Worm (Caenorhabditis elegans): ENCODE data around the gene agt-2.

agt-2 gene

DNA sequence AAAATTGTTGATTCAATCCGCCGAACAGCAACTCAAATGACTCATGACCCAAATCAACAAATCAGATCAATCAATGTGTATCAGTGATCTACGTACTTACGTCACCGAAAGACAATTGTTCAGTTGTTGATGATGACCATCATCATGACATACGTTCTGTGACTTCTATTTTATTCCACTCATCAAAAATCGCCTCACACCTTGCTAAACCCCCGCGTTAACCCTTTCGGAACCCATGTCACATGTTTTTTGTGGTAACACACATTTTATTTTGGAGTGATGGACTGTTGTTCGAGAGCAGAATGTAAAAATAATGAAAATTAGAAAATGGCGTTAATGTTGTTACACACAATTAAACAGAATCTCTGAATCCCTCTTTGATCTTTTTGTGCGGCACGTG lies 31.2 kb downstream of the agt-2 start:
- TF ChIP-seq nhr-23 (tag; optimal IDR thresholded peaks at IDR 0.05) (no peak), ama-1 (optimal IDR thresholded peaks at IDR 0.05) (no peak), ztf-4 (tag; optimal IDR thresholded peaks at IDR 0.05) (no peak), nhr-76 (tag; optimal IDR thresholded peaks at IDR 0.05) (no peak), nhr-25 (tag; optimal IDR thresholded peaks at IDR 0.05) (no peak), hmg-11 (tag; optimal IDR thresholded peaks at IDR 0.05) (no peak), nhr-12 (tag; optimal IDR thresholded peaks at IDR 0.05) (no peak), ceh-16 (tag; optimal IDR thresholded peaks at IDR 0.05) (no peak)

DNA sequence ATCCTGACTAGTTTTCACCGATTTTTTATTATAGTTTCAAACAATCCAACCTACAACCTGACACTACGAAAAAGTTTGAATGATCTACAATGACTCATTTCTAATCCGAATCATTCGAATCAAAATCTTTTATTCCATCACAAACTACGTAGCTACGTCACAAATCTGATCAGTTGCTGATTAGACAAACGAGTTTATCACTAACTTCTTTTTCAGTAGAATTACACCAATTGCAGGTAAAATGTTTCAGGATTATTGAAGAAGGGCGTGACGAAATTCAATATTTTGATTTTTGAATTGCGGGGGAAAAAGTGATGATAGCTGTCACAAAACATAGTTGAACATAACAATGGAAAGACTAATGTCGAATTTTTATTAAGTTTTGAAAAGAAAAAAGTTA lies 32.1 kb downstream of the agt-2 start:
- TF ChIP-seq ceh-9 (tag; optimal IDR thresholded peaks at IDR 0.05), result no peak
- no peak for TF ChIP-seq unc-39 (tag; optimal IDR thresholded peaks at IDR 0.05)
- TF ChIP-seq mml-1 (tag; optimal IDR thresholded peaks at IDR 0.05), result no peak
- no peak for TF ChIP-seq tbx-2 (tag; optimal IDR thresholded peaks at IDR 0.05)
- TF ChIP-seq eor-1 (tag; optimal IDR thresholded peaks at IDR 0.05), result no peak
- no peak for TF ChIP-seq pha-4 (tag; optimal IDR thresholded peaks at IDR 0.05)
- TF ChIP-seq sea-2 (GFP tag; optimal IDR thresholded peaks at IDR 0.05), result no peak
- no peak for TF ChIP-seq ceh-28 (tag; optimal IDR thresholded peaks at IDR 0.05)
- no peak for TF ChIP-seq ceh-16 (tag; optimal IDR thresholded peaks at IDR 0.05)
- TF ChIP-seq fkh-10 (GFP tag; optimal IDR thresholded peaks at IDR 0.05), result no peak
- TF ChIP-seq ceh-82 (tag; optimal IDR thresholded peaks at IDR 0.05), result no peak
- TF ChIP-seq nfya-1 (tag; optimal IDR thresholded peaks at IDR 0.05; ENCODE audit: insufficient read depth), result no peak

ce11 chrII:5340672-5341568 lies 32.7 kb downstream of the agt-2 start:
- TF ChIP-seq ceh-9 (tag; optimal IDR thresholded peaks at IDR 0.05) (no peak), lsy-12 (tag; optimal IDR thresholded peaks at IDR 0.05) (peak; percentile 40), jun-1 (tag; optimal IDR thresholded peaks at IDR 0.05) (peak; percentile 27), unc-39 (tag; optimal IDR thresholded peaks at IDR 0.05) (no peak), nhr-25 (tag; optimal IDR thresholded peaks at IDR 0.05) (no peak), fkh-2 (tag; optimal IDR thresholded peaks at IDR 0.05) (no peak), mdl-1 (tag; optimal IDR thresholded peaks at IDR 0.05) (no peak), ztf-11 (tag; optimal IDR thresholded peaks at IDR 0.05) (no peak), egl-27 (tag; optimal IDR thresholded peaks at IDR 0.05) (no peak), elt-2 (tag; optimal IDR thresholded peaks at IDR 0.05) (no peak), ZK546.5 (tag; optimal IDR thresholded peaks at IDR 0.05) (no peak), nhr-28 (tag; optimal IDR thresholded peaks at IDR 0.05) (no peak), lin-39 (tag; optimal IDR thresholded peaks at IDR 0.05) (no peak), skn-1 (tag; optimal IDR thresholded peaks at IDR 0.05) (no peak), R02D3.7 (tag; optimal IDR thresholded peaks at IDR 0.05) (no peak), nhr-23 (tag; optimal IDR thresholded peaks at IDR 0.05) (no peak), lin-15B (tag; optimal IDR thresholded peaks at IDR 0.05) (no peak), ceh-28 (tag; optimal IDR thresholded peaks at IDR 0.05) (peak; percentile 8), sea-2 (GFP tag; optimal IDR thresholded peaks at IDR 0.05) (no peak), ceh-16 (tag; optimal IDR thresholded peaks at IDR 0.05) (no peak), nhr-77 (tag; optimal IDR thresholded peaks at IDR 0.05) (no peak), nhr-11 (tag; optimal IDR thresholded peaks at IDR 0.05) (no peak), aly-2 (tag; optimal IDR thresholded peaks at IDR 0.05) (no peak), hmg-11 (tag; optimal IDR thresholded peaks at IDR 0.05) (no peak), nhr-67 (tag; optimal IDR thresholded peaks at IDR 0.05) (no peak), pha-4 (tag; optimal IDR thresholded peaks at IDR 0.05) (peak; percentile 23), ama-1 (optimal IDR thresholded peaks at IDR 0.05) (no peak), fos-1 (tag; optimal IDR thresholded peaks at IDR 0.05) (peak; percentile 12), ceh-82 (tag; optimal IDR thresholded peaks at IDR 0.05) (no peak), nhr-237 (tag; optimal IDR thresholded peaks at IDR 0.05) (no peak), egl-5 (tag; optimal IDR thresholded peaks at IDR 0.05) (no peak)

All from whole organism, L3 larva.